Worm (Caenorhabditis elegans): Measurements from ENCODE around the gene srw-4.

ce11 chrV:2903227-2903626 lies 14.6 kb upstream of the srw-4 start, which contains the start of gene C31B8.7:
- TF ChIP-seq zag-1 (tag; optimal IDR thresholded peaks at IDR 0.05) = no peak
- no peak for TF ChIP-seq sem-4 (tag; optimal IDR thresholded peaks at IDR 0.05)
- TF ChIP-seq ceh-16 (tag; optimal IDR thresholded peaks at IDR 0.05) = no peak
- no peak for TF ChIP-seq ztf-11 (tag; optimal IDR thresholded peaks at IDR 0.05)
